Fruit fly (Drosophila melanogaster) whole organism, adult: ENCODE data around the gene CG34276.

Source experiments
- CG33017 ChIP-seq: fragments of 200-800 bp; sonication (Bioruptor generic); optimal IDR thresholded peaks from 2 replicates; lab custom pipeline; 2018; ENCODE audit warnings: missing biosample characterization, mild to moderate bottlenecking, missing genetic modification characterization, moderate library complexity
- CG5204 ChIP-seq: fragments of 200-800 bp; sonication (Bioruptor generic); optimal IDR thresholded peaks from 2 replicates; lab custom pipeline; 2016; ENCODE audit warnings: missing biosample characterization, missing genetic modification characterization
- Clk ChIP-seq: fragments of 200-800 bp; sonication (Bioruptor generic); optimal IDR thresholded peaks from 2 replicates; lab custom pipeline; 2017; ENCODE audit warnings: missing biosample characterization, missing genetic modification characterization
- Mnt ChIP-seq: fragments of 200-800 bp; sonication (Bioruptor generic); optimal IDR thresholded peaks from 2 replicates; lab custom pipeline; 2016; ENCODE audit warnings: missing biosample characterization, mild to moderate bottlenecking, missing genetic modification characterization
- bab1 ChIP-seq: fragments of 200-800 bp; sonication (Bioruptor generic); optimal IDR thresholded peaks from 3 replicates; lab custom pipeline; 2019; ENCODE audit warnings: missing biosample characterization, mild to moderate bottlenecking, missing genetic modification characterization, moderate library complexity
- cnc ChIP-seq, 2 experiments: fragments of >200 bp; optimal IDR thresholded peaks; 2 replicates each; lab custom pipeline; 2017
- kay ChIP-seq: fragments of 200-800 bp; sonication (Bioruptor generic); peaks from one replicate; lab custom pipeline; 2016; ENCODE audit warnings: missing biosample characterization, missing genetic modification characterization, borderline replicate concordance
- ovo ChIP-seq: fragments of 200-800 bp; sonication (Bioruptor generic); optimal IDR thresholded peaks from 2 replicates; lab custom pipeline; 2016; ENCODE audit warnings: missing biosample characterization, missing genetic modification characterization
- tj ChIP-seq: fragments of 200-800 bp; sonication (Bioruptor generic); optimal IDR thresholded peaks from 3 replicates; lab custom pipeline; 2017; ENCODE audit warnings: missing biosample characterization, mild to moderate bottlenecking, missing genetic modification characterization, moderate library complexity
- toe ChIP-seq: fragments of 200-800 bp; sonication (Bioruptor generic); optimal IDR thresholded peaks from 2 replicates; lab custom pipeline; 2016; ENCODE audit warnings: missing biosample characterization, missing genetic modification characterization

dm6 chr3R:15925329-15925728 lies at the start of gene CG34276:
- TF ChIP-seq CG5204 (GFP tag; lab: Kevin White, UChicago) (no peak), toe (GFP tag; lab: Kevin White, UChicago) (no peak), cnc (optimal IDR thresholded peaks at IDR 0.05; lab: Kevin White, UChicago) (no peak), kay (GFP tag; lab: Kevin White, UChicago) (no peak), Mnt (GFP tag; lab: Kevin White, UChicago) (no peak), Clk (GFP tag; lab: Kevin White, UChicago) (no peak), bab1 (GFP tag; lab: Kevin White, UChicago) (no peak), ovo (GFP tag; lab: Kevin White, UChicago) (no peak), CG33017 (tag; lab: Kevin White, UChicago) (no peak), tj (GFP tag; lab: Kevin White, UChicago) (no peak)
